Fruit fly (Drosophila melanogaster): Measurements from ENCODE around the gene CG31957.

dm6 chr2L:3914188-3914587 lies 41.9 kb upstream of the CG31957 start, which contains the start of gene Fpgs2:
- TF ChIP-seq Sp1 (GFP tag; optimal IDR thresholded peaks at IDR 0.05): no peak
- TF ChIP-seq Myc (optimal IDR thresholded peaks at IDR 0.05): no peak
- no peak for TF ChIP-seq usp (GFP tag; optimal IDR thresholded peaks at IDR 0.05)
- no peak for TF ChIP-seq Hnf4 (GFP tag; optimal IDR thresholded peaks at IDR 0.05)
- TF ChIP-seq Abd-B (GFP tag; optimal IDR thresholded peaks at IDR 0.05): no peak
